Worm (Caenorhabditis elegans): ENCODE data around the gene lias-1.

DNA sequence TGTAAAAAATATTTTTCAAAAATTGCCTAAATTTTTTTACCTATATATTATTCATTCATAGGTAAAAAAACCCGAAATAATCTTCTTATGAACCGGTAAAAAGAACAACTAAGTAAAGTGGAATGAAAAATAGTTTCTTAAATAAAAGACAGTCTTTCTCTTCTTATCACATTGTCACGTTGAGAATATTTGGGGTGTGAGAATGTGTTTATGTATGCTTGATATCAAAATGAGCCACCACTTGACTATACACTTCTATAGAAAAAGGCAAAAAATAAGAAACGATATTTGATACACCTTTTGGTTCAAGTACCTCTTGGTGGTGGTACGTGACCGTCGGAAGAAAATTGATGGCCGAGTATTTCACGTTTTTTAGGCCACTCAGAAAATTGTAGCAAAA lies 14.6 kb upstream of the lias-1 start, which contains the start of gene hmit-1.3:
- TF ChIP-seq dmd-4 (tag; optimal IDR thresholded peaks at IDR 0.05) = no peak
- no peak for TF ChIP-seq nhr-11 (tag; optimal IDR thresholded peaks at IDR 0.05)
- no peak for TF ChIP-seq R02D3.7 (tag; optimal IDR thresholded peaks at IDR 0.05)
- no peak for TF ChIP-seq snpc-4 (tag; optimal IDR thresholded peaks at IDR 0.05)
